Worm (Caenorhabditis elegans) whole organism, young adult: ENCODE data around the gene R07B1.8.

Source experiments
- B0019.2 ChIP-seq: fragments of 200-800 bp; sonication (Bioruptor generic); conservative IDR thresholded peaks from 2 replicates; pipeline ENCODE4 v1.3.6; 2022; ENCODE audit warnings: missing genetic modification reagents, missing genetic modification characterization, missing compliant biosample characterization
- B0035.1 ChIP-seq: sonication (generic microtip); optimal IDR thresholded peaks from 2 replicates; lab custom pipeline; 2016; ENCODE audit warnings: missing genetic modification characterization, mild to moderate bottlenecking, missing compliant biosample characterization, missing genotype, missing genetic modification reagents
- B0261.1 ChIP-seq: sonication (generic microtip); optimal IDR thresholded peaks from 2 replicates; lab custom pipeline; 2016; ENCODE audit warnings: mild to moderate bottlenecking, missing genetic modification characterization, moderate library complexity, missing compliant biosample characterization
- B0336.3 ChIP-seq: fragments of 200-800 bp; sonication (Bioruptor generic); IDR thresholded peaks from 2 replicates; pipeline ENCODE4 v1.3.6; 2022; ENCODE audit warnings: missing genetic modification characterization, missing compliant biosample characterization
- C17E4.6 ChIP-seq: fragments of 200-800 bp; sonication (Bioruptor generic); IDR thresholded peaks from 2 replicates; pipeline ENCODE4 v1.3.6; 2022; ENCODE audit warnings: missing genetic modification reagents, missing genetic modification characterization, missing compliant biosample characterization
- D2030.7 ChIP-seq: fragments of 200-800 bp; sonication (Bioruptor generic); IDR thresholded peaks from 2 replicates; pipeline ENCODE4 v1.3.6; 2022; ENCODE audit warnings: missing genetic modification reagents, missing genetic modification characterization, missing compliant biosample characterization
- F22D6.2 ChIP-seq: sonication (generic microtip); optimal IDR thresholded peaks from 2 replicates; lab custom pipeline; 2016; ENCODE audit warnings: mild to moderate bottlenecking, missing genetic modification characterization, missing compliant biosample characterization
- F23B12.7 ChIP-seq: sonication (generic microtip); optimal IDR thresholded peaks from 2 replicates; lab custom pipeline; 2017; ENCODE audit warnings: missing genetic modification characterization, mild to moderate bottlenecking, missing compliant biosample characterization, antibody characterized with exemption, moderate library complexity; ENCODE audit not compliant: insufficient read depth
- F39B2.1 ChIP-seq: fragments of 200-800 bp; sonication (Bioruptor generic); IDR thresholded peaks from 2 replicates; pipeline ENCODE4 v1.3.6; 2022; ENCODE audit warnings: missing genetic modification reagents, missing genetic modification characterization, missing compliant biosample characterization
- F57A8.1 ChIP-seq: fragments of 200-800 bp; sonication (Bioruptor generic); optimal IDR thresholded peaks from 2 replicates; lab custom pipeline; 2018; ENCODE audit warnings: mild to moderate bottlenecking, missing genetic modification characterization, moderate library complexity, missing compliant biosample characterization
- F57C9.4 ChIP-seq: sonication (generic microtip); optimal IDR thresholded peaks from 2 replicates; lab custom pipeline; 2017; ENCODE audit warnings: mild to moderate bottlenecking, missing genetic modification characterization, missing compliant biosample characterization
- T26A5.8 ChIP-seq: sonication (generic microtip); optimal IDR thresholded peaks from 2 replicates; lab custom pipeline; 2016; ENCODE audit warnings: missing genetic modification characterization, missing compliant biosample characterization
- Y95B8A.8 ChIP-seq: fragments of 200-800 bp; sonication (Bioruptor generic); IDR thresholded peaks from 2 replicates; pipeline ENCODE4 v1.3.6; 2022; ENCODE audit warnings: missing genetic modification reagents, missing genetic modification characterization, missing compliant biosample characterization
- ZK185.1 ChIP-seq: sonication (generic microtip); optimal IDR thresholded peaks from 2 replicates; lab custom pipeline; 2016; ENCODE audit warnings: mild to moderate bottlenecking, missing genetic modification characterization, missing compliant biosample characterization; ENCODE audit not compliant: poor library complexity, severe bottlenecking
- aptf-2 ChIP-seq: fragments of 200-800 bp; sonication (Bioruptor generic); conservative IDR thresholded peaks from 2 replicates; pipeline ENCODE4 v1.3.6; 2022; ENCODE audit warnings: missing genetic modification reagents, missing genetic modification characterization, missing compliant biosample characterization
- aptf-3 ChIP-seq: fragments of 200-800 bp; sonication (Bioruptor generic); IDR thresholded peaks from 2 replicates; pipeline ENCODE4 v1.3.6; 2022; ENCODE audit warnings: missing genetic modification characterization, missing compliant biosample characterization
- atf-7 ChIP-seq: sonication (generic microtip); optimal IDR thresholded peaks from 2 replicates; lab custom pipeline; 2017; ENCODE audit warnings: mild to moderate bottlenecking, missing genetic modification characterization, missing compliant biosample characterization
- attf-3 ChIP-seq: fragments of 200-800 bp; sonication (Bioruptor generic); conservative IDR thresholded peaks from 2 replicates; pipeline ENCODE4 v1.3.6; 2022; ENCODE audit warnings: missing genetic modification reagents, missing genetic modification characterization, missing compliant biosample characterization
- bed-1 ChIP-seq: fragments of 200-800 bp; sonication (Bioruptor generic); IDR thresholded peaks from 2 replicates; pipeline ENCODE4 v1.3.6; 2022; ENCODE audit warnings: missing genetic modification reagents, missing genetic modification characterization, missing compliant biosample characterization
- ceh-27 ChIP-seq: fragments of 200-800 bp; sonication (Bioruptor generic); optimal IDR thresholded peaks from 2 replicates; lab custom pipeline; 2018; ENCODE audit warnings: mild to moderate bottlenecking, missing genetic modification characterization, moderate library complexity, missing compliant biosample characterization
- ceh-40 ChIP-seq: fragments of 200-800 bp; sonication (Bioruptor generic); IDR thresholded peaks from 2 replicates; pipeline ENCODE4 v1.3.6; 2022; ENCODE audit warnings: missing genetic modification characterization, missing compliant biosample characterization
- ceh-58 ChIP-seq: fragments of 200-800 bp; sonication (Bioruptor generic); IDR thresholded peaks from 2 replicates; pipeline ENCODE4 v1.3.6; 2022; ENCODE audit warnings: missing genetic modification characterization, missing compliant biosample characterization
- die-1 ChIP-seq: sonication (generic microtip); optimal IDR thresholded peaks from 2 replicates; lab custom pipeline; 2016; ENCODE audit warnings: missing genotype, mild to moderate bottlenecking, missing genetic modification characterization, missing compliant biosample characterization
- dox-1 ChIP-seq: fragments of 200-800 bp; sonication (Bioruptor generic); IDR thresholded peaks from 2 replicates; pipeline ENCODE4 v1.3.6; 2022; ENCODE audit warnings: missing genetic modification reagents, missing genetic modification characterization, missing compliant biosample characterization
- dpl-1 ChIP-seq: fragments of 150-350 bp; optimal IDR thresholded peaks from 2 replicates; lab custom pipeline; 2014; ENCODE audit warnings: missing biosample characterization, missing genetic modification reagents, missing genetic modification characterization
- efl-1 ChIP-seq: fragments of 150-350 bp; optimal IDR thresholded peaks from 2 replicates; lab custom pipeline; 2014; ENCODE audit warnings: missing biosample characterization, missing genetic modification reagents, missing genetic modification characterization
- ets-4 ChIP-seq: fragments of 200-800 bp; sonication (Bioruptor generic); optimal IDR thresholded peaks from 2 replicates; lab custom pipeline; 2018; ENCODE audit warnings: mild to moderate bottlenecking, missing genetic modification characterization, missing compliant biosample characterization
- hlh-26 ChIP-seq: fragments of 200-800 bp; sonication (Bioruptor generic); conservative IDR thresholded peaks from 2 replicates; pipeline ENCODE4 v1.3.6; 2022; ENCODE audit warnings: missing genetic modification reagents, missing genetic modification characterization, missing compliant biosample characterization
- hrde-1 ChIP-seq: sonication (generic microtip); optimal IDR thresholded peaks from 2 replicates; lab custom pipeline; 2016; ENCODE audit warnings: missing genetic modification characterization, mild to moderate bottlenecking, missing compliant biosample characterization, moderate library complexity, missing genotype, missing genetic modification reagents, borderline replicate concordance
- lin-40 ChIP-seq: sonication (generic microtip); optimal IDR thresholded peaks from 2 replicates; lab custom pipeline; 2016; ENCODE audit warnings: missing genetic modification characterization, mild to moderate bottlenecking, missing compliant biosample characterization, missing genotype, missing genetic modification reagents
- lin-54 ChIP-seq: fragments of 200-800 bp; sonication (Bioruptor generic); optimal IDR thresholded peaks from 2 replicates; lab custom pipeline; 2018; ENCODE audit warnings: mild to moderate bottlenecking, missing genetic modification characterization, missing compliant biosample characterization
- lir-1 ChIP-seq: fragments of 200-800 bp; sonication (Bioruptor generic); conservative IDR thresholded peaks from 2 replicates; pipeline ENCODE4 v1.3.6; 2022; ENCODE audit warnings: missing genetic modification reagents, missing genetic modification characterization, missing compliant biosample characterization
- madf-3 ChIP-seq: fragments of 200-800 bp; sonication (Bioruptor generic); IDR thresholded peaks from 2 replicates; pipeline ENCODE4 v1.3.6; 2022; ENCODE audit warnings: missing genetic modification reagents, missing genetic modification characterization, missing compliant biosample characterization
- madf-8 ChIP-seq: fragments of 200-800 bp; sonication (Bioruptor generic); conservative IDR thresholded peaks from 2 replicates; pipeline ENCODE4 v1.3.6; 2022; ENCODE audit warnings: missing genetic modification reagents, missing genetic modification characterization, missing compliant biosample characterization
- mes-4 ChIP-seq: sonication (generic microtip); optimal IDR thresholded peaks from 2 replicates; lab custom pipeline; 2016; ENCODE audit warnings: missing genotype, missing genetic modification characterization, missing compliant biosample characterization
- nfyb-1 ChIP-seq: fragments of 200-800 bp; sonication (Bioruptor generic); IDR thresholded peaks from 2 replicates; pipeline ENCODE4 v1.3.6; 2022; ENCODE audit warnings: missing genetic modification reagents, missing genetic modification characterization, missing compliant biosample characterization
- nhr-179 ChIP-seq: sonication (generic microtip); optimal IDR thresholded peaks from 2 replicates; lab custom pipeline; 2016; ENCODE audit warnings: mild to moderate bottlenecking, missing genetic modification characterization, missing compliant biosample characterization
- nhr-27 ChIP-seq: fragments of 200-800 bp; sonication (Bioruptor generic); optimal IDR thresholded peaks from 2 replicates; lab custom pipeline; 2018; ENCODE audit warnings: mild to moderate bottlenecking, missing genetic modification characterization, moderate library complexity, missing compliant biosample characterization
- nhr-90 ChIP-seq: sonication (generic microtip); optimal IDR thresholded peaks from 2 replicates; lab custom pipeline; 2016; ENCODE audit warnings: missing genotype, mild to moderate bottlenecking, missing genetic modification characterization, missing compliant biosample characterization
- repo-1 ChIP-seq: sonication (generic microtip); optimal IDR thresholded peaks from 2 replicates; lab custom pipeline; 2017; ENCODE audit warnings: mild to moderate bottlenecking, missing genetic modification characterization, missing compliant biosample characterization
- sea-2 ChIP-seq: fragments of 200-800 bp; sonication (Bioruptor generic); IDR thresholded peaks from 2 replicates; pipeline ENCODE4 v1.3.6; 2022; ENCODE audit warnings: missing genetic modification characterization, missing compliant biosample characterization
- snpc-1.1 ChIP-seq: sonication (generic microtip); optimal IDR thresholded peaks from 2 replicates; lab custom pipeline; 2017; ENCODE audit warnings: missing genetic modification characterization, mild to moderate bottlenecking, missing compliant biosample characterization, antibody characterized with exemption, moderate library complexity, missing genotype, missing genetic modification reagents; ENCODE audit not compliant: insufficient read depth
- snpc-3.4 ChIP-seq: sonication (generic microtip); optimal IDR thresholded peaks from 2 replicates; lab custom pipeline; 2017; ENCODE audit warnings: missing genetic modification characterization, mild to moderate bottlenecking, missing compliant biosample characterization, antibody characterized with exemption, moderate library complexity, missing genotype, missing genetic modification reagents
- snpc-4 ChIP-seq, 5 experiments: fragments of 150-350 bp in 1 of 5; sonication (generic microtip) in 4 of 5; optimal IDR thresholded peaks; 2 replicates each; lab custom pipeline; 2014 to 2018; ENCODE audit warnings: missing genetic modification characterization in 5 of 5, missing biosample characterization in 3 of 5, antibody characterized with exemption in 2 of 5, mild to moderate bottlenecking in 2 of 5, missing compliant biosample characterization in 2 of 5, missing genotype in 2 of 5, moderate library complexity in 2 of 5, missing genetic modification reagents in 1 of 5
- unc-130 ChIP-seq: sonication (generic microtip); optimal IDR thresholded peaks from 2 replicates; lab custom pipeline; 2016; ENCODE audit warnings: missing genetic modification reagents, missing genetic modification characterization, missing compliant biosample characterization
- xnd-1 ChIP-seq: sonication (generic microtip); optimal IDR thresholded peaks from 2 replicates; lab custom pipeline; 2016; ENCODE audit warnings: missing genotype, missing genetic modification reagents, missing genetic modification characterization, missing compliant biosample characterization
- zfh-2 ChIP-seq: fragments of 200-800 bp; sonication (Bioruptor generic); conservative IDR thresholded peaks from 2 replicates; pipeline ENCODE4 v1.3.6; 2022; ENCODE audit warnings: missing genetic modification reagents, missing genetic modification characterization, missing compliant biosample characterization
- ztf-25 ChIP-seq: fragments of 200-800 bp; sonication (Bioruptor generic); IDR thresholded peaks from 2 replicates; pipeline ENCODE4 v1.3.6; 2022; ENCODE audit warnings: missing genetic modification reagents, missing genetic modification characterization, missing compliant biosample characterization

R07B1.8 gene

ce11 chrX:9883837-9884324, 11.4 kb upstream of the R07B1.8 start, which contains the start of gene mrp-4 (continued):
- TF ChIP-seq sea-2: no peak
- no peak for TF ChIP-seq ZK185.1 (tag; lab: Kevin White, UChicago)
- TF ChIP-seq Y95B8A.8 (GFP tag; lab: Robert Waterston, UW): 0 out of 2 replicates have a peak, but pooled peaks have one; percentile 10
- TF ChIP-seq snpc-1.1 (tag; lab: Kevin White, UChicago): no peak
- no peak for TF ChIP-seq snpc-4 (GFP tag; optimal IDR thresholded peaks at IDR 0.05; lab: Kevin White, UChicago)
- no peak for TF ChIP-seq snpc-4 (tag; optimal IDR thresholded peaks at IDR 0.05; lab: Kevin White, UChicago)
- no peak for TF ChIP-seq F22D6.2
- no peak for TF ChIP-seq ets-4 (GFP tag; lab: Kevin White, UChicago)
- TF ChIP-seq lin-54 (GFP tag; lab: Kevin White, UChicago): no peak
- TF ChIP-seq xnd-1: peak; percentile 19
- TF ChIP-seq ztf-25: no peak
- TF ChIP-seq atf-7 (tag; lab: Kevin White, UChicago): no peak
- TF ChIP-seq madf-8 (GFP tag; lab: Robert Waterston, UW): peak; percentile 41
- TF ChIP-seq F39B2.1 (GFP tag; lab: Robert Waterston, UW): no peak
- TF ChIP-seq attf-3 (GFP tag; lab: Robert Waterston, UW): no peak
- TF ChIP-seq lir-1 (GFP tag; lab: Robert Waterston, UW): no peak
- TF ChIP-seq B0336.3 (GFP tag; lab: Robert Waterston, UW): no peak
- no peak for TF ChIP-seq mes-4
- TF ChIP-seq ceh-58 (GFP tag; lab: Robert Waterston, UW): no peak
- no peak for TF ChIP-seq nhr-179 (tag; lab: Kevin White, UChicago)
- 0 out of 2 replicates have a peak, but pooled peaks have one; percentile 53 for TF ChIP-seq madf-3
- no peak for TF ChIP-seq B0019.2
- TF ChIP-seq hrde-1 (tag; lab: Kevin White, UChicago): no peak
- no peak for TF ChIP-seq B0035.1
- TF ChIP-seq nhr-27 (tag; lab: Kevin White, UChicago): no peak
- no peak for TF ChIP-seq repo-1 (tag; lab: Kevin White, UChicago)
- TF ChIP-seq T26A5.8: no peak
- TF ChIP-seq aptf-3 (GFP tag; lab: Robert Waterston, UW): peak; percentile 99
- TF ChIP-seq efl-1 (GFP tag; lab: Kevin White, UChicago): peak; percentile 90
- no peak for TF ChIP-seq ceh-27
- peak; percentile 60 for TF ChIP-seq D2030.7 (GFP tag; lab: Robert Waterston, UW)
- peak; percentile 100 for TF ChIP-seq aptf-2
- no peak for TF ChIP-seq nfyb-1 (GFP tag; lab: Robert Waterston, UW)
- TF ChIP-seq F57A8.1 (GFP tag; lab: Kevin White, UChicago): no peak
- no peak for TF ChIP-seq hlh-26
- no peak for TF ChIP-seq ceh-40
- TF ChIP-seq C17E4.6 (GFP tag; lab: Robert Waterston, UW): no peak
- TF ChIP-seq bed-1 (GFP tag; lab: Robert Waterston, UW): no peak
- TF ChIP-seq B0261.1 (tag; lab: Kevin White, UChicago): no peak
- TF ChIP-seq zfh-2 (GFP tag; lab: Robert Waterston, UW): no peak
- peak; percentile 36 for TF ChIP-seq dpl-1 (GFP tag; lab: Kevin White, UChicago)
- no peak for TF ChIP-seq F23B12.7
- no peak for TF ChIP-seq dox-1 (GFP tag; lab: Robert Waterston, UW)
- no peak for TF ChIP-seq nhr-90 (tag; lab: Kevin White, UChicago)
- TF ChIP-seq F57C9.4 (tag; lab: Kevin White, UChicago): no peak
- TF ChIP-seq lin-40 (tag; lab: Kevin White, UChicago): no peak
- TF ChIP-seq unc-130 (GFP tag; lab: Kevin White, UChicago): no peak
- no peak for TF ChIP-seq snpc-3.4 (tag; lab: Kevin White, UChicago)
- no peak for TF ChIP-seq die-1 (tag; lab: Kevin White, UChicago)
